Fruit fly (Drosophila melanogaster) Kc167 (cell line): ENCODE data around the gene CG4080.

Experiments
- Sin3A ChIP-seq: fragments of >200 bp; optimal IDR thresholded peaks from 2 replicates; lab custom pipeline; 2018; ENCODE audit warnings: missing external identifiers
- h ChIP-seq: fragments of >200 bp; optimal IDR thresholded peaks from 3 replicates; lab custom pipeline; 2018; ENCODE audit warnings: missing external identifiers
- insv ChIP-seq: fragments of >200 bp; optimal IDR thresholded peaks from 3 replicates; lab custom pipeline; 2018; ENCODE audit warnings: missing external identifiers
- psq ChIP-seq: fragments of >200 bp; optimal IDR thresholded peaks from 2 replicates; lab custom pipeline; 2017; ENCODE audit warnings: missing external identifiers
- ttk ChIP-seq: sonication (Bioruptor generic); optimal IDR thresholded peaks from 2 replicates; lab custom pipeline; 2017; ENCODE audit warnings: missing external identifiers

dm6 chr3L:9422636-9423419 lies 23.8 kb upstream of the CG4080 start, which contains the start of gene aay:
- TF ChIP-seq psq (lab: Kevin White, UChicago), result no peak
- no peak for TF ChIP-seq h (lab: Kevin White, UChicago)
- TF ChIP-seq Sin3A (lab: Kevin White, UChicago), result no peak
- TF ChIP-seq ttk (lab: Kevin White, UChicago), result no peak
- no peak for TF ChIP-seq insv
